Worm (Caenorhabditis elegans) whole organism, midembryonic: ENCODE measurements around the gene F42F12.11.

Source experiments
- T22C8.4 ChIP-seq: fragments of 200-800 bp; sonication (Bioruptor generic); IDR thresholded peaks from 2 replicates; pipeline ENCODE4 v1.3.6; 2022; ENCODE audit warnings: missing genetic modification characterization, missing compliant biosample characterization
- cog-1 ChIP-seq: sonication (generic microtip); optimal IDR thresholded peaks from 2 replicates; lab custom pipeline; 2016; ENCODE audit warnings: missing genetic modification characterization, missing compliant biosample characterization
- flt-1 ChIP-seq: fragments of 200-800 bp; sonication (Bioruptor generic); IDR thresholded peaks from 2 replicates; pipeline ENCODE4 v1.3.6; 2022; ENCODE audit warnings: missing genetic modification characterization, missing compliant biosample characterization
- med-1 ChIP-seq: sonication (generic microtip); optimal IDR thresholded peaks from 2 replicates; lab custom pipeline; 2017; ENCODE audit warnings: missing genetic modification characterization, mild to moderate bottlenecking, missing compliant biosample characterization, antibody characterized with exemption, missing genetic modification reagents; ENCODE audit not compliant: insufficient read depth
- ref-1 ChIP-seq: fragments of 200-800 bp; sonication (Bioruptor generic); conservative IDR thresholded peaks from 2 replicates; pipeline ENCODE4 v1.3.6; 2022; ENCODE audit warnings: missing genetic modification reagents, missing genetic modification characterization, missing compliant biosample characterization
- ztf-23 ChIP-seq: fragments of 200-800 bp; sonication (Bioruptor generic); IDR thresholded peaks from 2 replicates; pipeline ENCODE4 v1.3.6; 2022; ENCODE audit warnings: missing genetic modification reagents, missing genetic modification characterization, missing compliant biosample characterization
- ztf-29 ChIP-seq: fragments of 200-800 bp; sonication (Bioruptor generic); IDR thresholded peaks from 2 replicates; pipeline ENCODE4 v1.3.6; 2022; ENCODE audit warnings: missing genetic modification reagents, missing genetic modification characterization, missing compliant biosample characterization

DNA sequence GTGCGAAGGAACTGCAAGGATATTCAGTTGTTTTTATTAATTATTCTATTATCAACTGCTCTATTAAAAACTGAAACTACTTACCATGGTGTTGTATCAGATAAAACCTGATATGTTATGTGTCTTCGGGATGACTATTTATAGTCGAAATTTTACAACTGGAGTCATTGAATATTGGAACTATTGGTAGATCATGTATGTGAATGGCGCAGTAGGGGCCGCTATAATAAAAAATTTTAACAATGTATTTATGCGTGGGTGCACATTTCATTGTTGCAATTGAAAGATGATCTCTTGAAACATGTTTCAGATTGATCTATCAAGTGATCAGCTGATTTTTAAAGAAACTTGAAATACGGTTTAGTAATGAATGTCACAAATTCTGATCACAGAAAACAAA lies 12.1 kb downstream of the F42F12.11 start, which contains the start of gene nspc-14:
- TF ChIP-seq ztf-29 = no peak
- TF ChIP-seq med-1 = no peak
- TF ChIP-seq ztf-23 (GFP tag; lab: Robert Waterston, UW) = no peak
- no peak for TF ChIP-seq flt-1 (GFP tag; lab: Robert Waterston, UW)
- TF ChIP-seq ref-1 (GFP tag; lab: Robert Waterston, UW) = no peak
- no peak for TF ChIP-seq T22C8.4
- TF ChIP-seq cog-1 (tag; lab: Kevin White, UChicago) = no peak
